Worm (Caenorhabditis elegans) whole organism, young adult: ENCODE data around the gene F25G6.8.

Experiments
- B0261.1 ChIP-seq: sonication (generic microtip); optimal IDR thresholded peaks from 2 replicates; lab custom pipeline; 2016; ENCODE audit warnings: mild to moderate bottlenecking, missing genetic modification characterization, moderate library complexity, missing compliant biosample characterization
- F22D6.2 ChIP-seq: sonication (generic microtip); optimal IDR thresholded peaks from 2 replicates; lab custom pipeline; 2016; ENCODE audit warnings: mild to moderate bottlenecking, missing genetic modification characterization, missing compliant biosample characterization
- akir-1 ChIP-seq: fragments of 200-800 bp; sonication (Bioruptor generic); optimal IDR thresholded peaks from 2 replicates; lab custom pipeline; 2018; ENCODE audit warnings: mild to moderate bottlenecking, missing genetic modification characterization, moderate library complexity, missing compliant biosample characterization
- bed-2 ChIP-seq: fragments of 200-800 bp; sonication (Bioruptor generic); IDR thresholded peaks from 2 replicates; pipeline ENCODE4 v1.3.6; 2022; ENCODE audit warnings: missing genetic modification reagents, missing genetic modification characterization, missing compliant biosample characterization
- ccch-3 ChIP-seq: fragments of 200-800 bp; sonication (Bioruptor generic); optimal IDR thresholded peaks from 2 replicates; lab custom pipeline; 2018; ENCODE audit warnings: mild to moderate bottlenecking, missing genetic modification characterization, missing compliant biosample characterization
- ceh-100 ChIP-seq: fragments of 200-800 bp; sonication (Bioruptor generic); IDR thresholded peaks from 2 replicates; pipeline ENCODE4 v1.3.6; 2022; ENCODE audit warnings: missing genetic modification reagents, missing genetic modification characterization, missing compliant biosample characterization
- ceh-27 ChIP-seq: fragments of 200-800 bp; sonication (Bioruptor generic); optimal IDR thresholded peaks from 2 replicates; lab custom pipeline; 2018; ENCODE audit warnings: mild to moderate bottlenecking, missing genetic modification characterization, moderate library complexity, missing compliant biosample characterization
- dpl-1 ChIP-seq: fragments of 150-350 bp; optimal IDR thresholded peaks from 2 replicates; lab custom pipeline; 2014; ENCODE audit warnings: missing biosample characterization, missing genetic modification reagents, missing genetic modification characterization
- egl-44 ChIP-seq: fragments of 200-800 bp; sonication (Bioruptor generic); IDR thresholded peaks from 2 replicates; pipeline ENCODE4 v1.3.6; 2022; ENCODE audit warnings: missing genetic modification reagents, missing genetic modification characterization, missing compliant biosample characterization
- fkh-3 ChIP-seq: sonication (generic microtip); optimal IDR thresholded peaks from 2 replicates; lab custom pipeline; 2016; ENCODE audit warnings: mild to moderate bottlenecking, missing genetic modification characterization, missing compliant biosample characterization
- gei-17 ChIP-seq: fragments of 200-800 bp; sonication (Bioruptor generic); optimal IDR thresholded peaks from 2 replicates; lab custom pipeline; 2018; ENCODE audit warnings: mild to moderate bottlenecking, missing genetic modification characterization, missing compliant biosample characterization
- hmg-20 ChIP-seq: fragments of 200-800 bp; sonication (Bioruptor generic); IDR thresholded peaks from 2 replicates; pipeline ENCODE4 v1.3.6; 2022; ENCODE audit warnings: missing genetic modification reagents, missing genetic modification characterization, missing compliant biosample characterization
- hrde-1 ChIP-seq: sonication (generic microtip); optimal IDR thresholded peaks from 2 replicates; lab custom pipeline; 2016; ENCODE audit warnings: missing genetic modification characterization, mild to moderate bottlenecking, missing compliant biosample characterization, moderate library complexity, missing genotype, missing genetic modification reagents, borderline replicate concordance
- lsy-27 ChIP-seq: sonication (generic microtip); optimal IDR thresholded peaks from 2 replicates; lab custom pipeline; 2017; ENCODE audit warnings: missing genetic modification characterization, mild to moderate bottlenecking, missing compliant biosample characterization, antibody characterized with exemption, missing genotype, borderline replicate concordance; ENCODE audit not compliant: insufficient read depth
- madf-3 ChIP-seq: fragments of 200-800 bp; sonication (Bioruptor generic); IDR thresholded peaks from 2 replicates; pipeline ENCODE4 v1.3.6; 2022; ENCODE audit warnings: missing genetic modification reagents, missing genetic modification characterization, missing compliant biosample characterization
- madf-6 ChIP-seq: fragments of 200-800 bp; sonication (Bioruptor generic); IDR thresholded peaks from 2 replicates; pipeline ENCODE4 v1.3.6; 2022; ENCODE audit warnings: missing genetic modification reagents, missing genetic modification characterization, missing compliant biosample characterization
- mcd-1 ChIP-seq: fragments of 200-800 bp; sonication (Bioruptor generic); IDR thresholded peaks from 2 replicates; pipeline ENCODE4 v1.3.6; 2022; ENCODE audit warnings: missing genetic modification reagents, missing genetic modification characterization, missing compliant biosample characterization
- mes-4 ChIP-seq: sonication (generic microtip); optimal IDR thresholded peaks from 2 replicates; lab custom pipeline; 2016; ENCODE audit warnings: missing genotype, missing genetic modification characterization, missing compliant biosample characterization
- nfyb-1 ChIP-seq: fragments of 200-800 bp; sonication (Bioruptor generic); IDR thresholded peaks from 2 replicates; pipeline ENCODE4 v1.3.6; 2022; ENCODE audit warnings: missing genetic modification reagents, missing genetic modification characterization, missing compliant biosample characterization
- nhr-179 ChIP-seq: sonication (generic microtip); optimal IDR thresholded peaks from 2 replicates; lab custom pipeline; 2016; ENCODE audit warnings: mild to moderate bottlenecking, missing genetic modification characterization, missing compliant biosample characterization
- nhr-80 ChIP-seq: sonication (generic microtip); optimal IDR thresholded peaks from 2 replicates; lab custom pipeline; 2016; ENCODE audit warnings: missing genetic modification characterization, missing compliant biosample characterization
- pbrm-1 ChIP-seq: fragments of 200-800 bp; sonication (Bioruptor generic); IDR thresholded peaks from 2 replicates; pipeline ENCODE4 v1.3.6; 2022; ENCODE audit warnings: missing genetic modification reagents, missing genetic modification characterization, missing compliant biosample characterization
- sdz-38 ChIP-seq: sonication (generic microtip); optimal IDR thresholded peaks from 2 replicates; lab custom pipeline; 2016; ENCODE audit warnings: missing genotype, missing genetic modification characterization, missing compliant biosample characterization
- snpc-1.1 ChIP-seq: sonication (generic microtip); optimal IDR thresholded peaks from 2 replicates; lab custom pipeline; 2017; ENCODE audit warnings: missing genetic modification characterization, mild to moderate bottlenecking, missing compliant biosample characterization, antibody characterized with exemption, moderate library complexity, missing genotype, missing genetic modification reagents; ENCODE audit not compliant: insufficient read depth
- snpc-3.4 ChIP-seq: sonication (generic microtip); optimal IDR thresholded peaks from 2 replicates; lab custom pipeline; 2017; ENCODE audit warnings: missing genetic modification characterization, mild to moderate bottlenecking, missing compliant biosample characterization, antibody characterized with exemption, moderate library complexity, missing genotype, missing genetic modification reagents
- snpc-4 ChIP-seq, 5 experiments: fragments of 150-350 bp in 1 of 5; sonication (generic microtip) in 4 of 5; optimal IDR thresholded peaks; 2 replicates each; lab custom pipeline; 2014 to 2018; ENCODE audit warnings: missing genetic modification characterization in 5 of 5, missing biosample characterization in 3 of 5, antibody characterized with exemption in 2 of 5, mild to moderate bottlenecking in 2 of 5, missing compliant biosample characterization in 2 of 5, missing genotype in 2 of 5, moderate library complexity in 2 of 5, missing genetic modification reagents in 1 of 5
- somi-1 ChIP-seq: fragments of 200-800 bp; sonication (Bioruptor generic); optimal IDR thresholded peaks from 2 replicates; lab custom pipeline; 2018; ENCODE audit warnings: mild to moderate bottlenecking, missing genetic modification characterization, missing compliant biosample characterization
- tbx-9 ChIP-seq: sonication (generic microtip); optimal IDR thresholded peaks from 2 replicates; lab custom pipeline; 2016; ENCODE audit warnings: borderline replicate concordance, missing genetic modification characterization, inconsistent platforms, missing compliant biosample characterization
- xnd-1 ChIP-seq: sonication (generic microtip); optimal IDR thresholded peaks from 2 replicates; lab custom pipeline; 2016; ENCODE audit warnings: missing genotype, missing genetic modification reagents, missing genetic modification characterization, missing compliant biosample characterization
- zim-3 ChIP-seq: sonication (generic microtip); optimal IDR thresholded peaks from 2 replicates; lab custom pipeline; 2017; ENCODE audit warnings: mild to moderate bottlenecking, missing genetic modification characterization, moderate library complexity, missing compliant biosample characterization
- ztf-18 ChIP-seq: sonication (generic microtip); optimal IDR thresholded peaks from 2 replicates; lab custom pipeline; 2016; ENCODE audit warnings: missing genotype, mild to moderate bottlenecking, missing genetic modification characterization, missing compliant biosample characterization
- ztf-25 ChIP-seq: fragments of 200-800 bp; sonication (Bioruptor generic); IDR thresholded peaks from 2 replicates; pipeline ENCODE4 v1.3.6; 2022; ENCODE audit warnings: missing genetic modification reagents, missing genetic modification characterization, missing compliant biosample characterization
- ztf-26 ChIP-seq: sonication (generic microtip); optimal IDR thresholded peaks from 2 replicates; lab custom pipeline; 2017; ENCODE audit warnings: missing genetic modification characterization, missing compliant biosample characterization

F25G6.8 gene

ce11 chrV:8560916-8561315 is 4.1 kb downstream of the F25G6.8 start, which contains the start of gene acr-16:
TSS of gene acr-16 (plus strand) at chrV:8561216.
- no peak for TF ChIP-seq hrde-1 (tag; lab: Kevin White, UChicago)
- no peak for TF ChIP-seq sdz-38 (tag; lab: Kevin White, UChicago)
- TF ChIP-seq lsy-27 (tag; lab: Kevin White, UChicago) = no peak
- no peak for TF ChIP-seq pbrm-1 (GFP tag; lab: Robert Waterston, UW)
- TF ChIP-seq bed-2 = no peak
- TF ChIP-seq xnd-1 (tag; lab: Kevin White, UChicago) = no peak
- TF ChIP-seq gei-17 (GFP tag; lab: Kevin White, UChicago) = no peak
- TF ChIP-seq akir-1 = no peak
- no peak for TF ChIP-seq mes-4 (tag; lab: Kevin White, UChicago)
- TF ChIP-seq madf-6 (GFP tag; lab: Robert Waterston, UW) = no peak

ce11 chrV:8558826-8559225 is 6.1 kb downstream of the F25G6.8 start:
- TF ChIP-seq snpc-1.1 (tag; lab: Kevin White, UChicago) = peak; percentile 35
- TF ChIP-seq snpc-3.4 (tag; lab: Kevin White, UChicago) = peak; percentile 6
- peak; percentile 27 for TF ChIP-seq snpc-4 (GFP tag; optimal IDR thresholded peaks at IDR 0.05; lab: Kevin White, UChicago)
- peak in 3 of 4 experiments; percentile 38 to 94 (median 86) for TF ChIP-seq snpc-4 (tag; optimal IDR thresholded peaks at IDR 0.05; lab: Kevin White, UChicago)

ce11 chrV:8555955-8556354 is 9.0 kb downstream of the F25G6.8 start:
- TF ChIP-seq zim-3 (tag; lab: Kevin White, UChicago) (no peak), tbx-9 (tag; lab: Kevin White, UChicago) (no peak), nfyb-1 (GFP tag; lab: Robert Waterston, UW) (no peak), ztf-26 (tag; lab: Kevin White, UChicago) (no peak), nhr-179 (no peak), dpl-1 (GFP tag; lab: Kevin White, UChicago) (no peak), nhr-80 (no peak), ceh-27 (GFP tag; lab: Kevin White, UChicago) (no peak), egl-44 (no peak), mcd-1 (no peak), somi-1 (GFP tag; lab: Kevin White, UChicago) (no peak), F22D6.2 (no peak), fkh-3 (tag; lab: Kevin White, UChicago) (no peak), ccch-3 (GFP tag; lab: Kevin White, UChicago) (no peak), B0261.1 (tag; lab: Kevin White, UChicago) (no peak)
- TF ChIP-seq, all 124 proteins: peak for 0

ce11 chrV:8552460-8552859 is 12.5 kb downstream of the F25G6.8 start, which contains the start of gene acr-15:
TSS of gene acr-15 (plus strand) at chrV:8552695.
- TF ChIP-seq somi-1 (GFP tag; lab: Kevin White, UChicago) (no peak), xnd-1 (tag; lab: Kevin White, UChicago) (no peak), madf-3 (GFP tag; lab: Robert Waterston, UW) (0 out of 2 replicates have a peak, but pooled peaks have one; percentile 44), ztf-18 (tag; lab: Kevin White, UChicago) (no peak)
- TF ChIP-seq, all 124 proteins: peak for 1

- TF ChIP-seq ceh-100 (GFP tag; lab: Robert Waterston, UW) (no peak), hmg-20 (GFP tag; lab: Robert Waterston, UW) (no peak), ztf-25 (no peak), zim-3 (tag; lab: Kevin White, UChicago) (no peak)
Measured at ce11 chrV:8548989-8549388, 16.0 kb downstream of the F25G6.8 start, which contains the start of gene stdh-4. TSS of gene stdh-4 (plus strand) at chrV:8549289.
